Worm (Caenorhabditis elegans): ENCODE results near the gene F35C11.7.

The F35C11.7 gene

ce11 chrII:8253160-8253793, 2.8 kb upstream of the F35C11.7 start, which contains the start of gene F35C11.5 (continued):
- TF ChIP-seq unc-130 (GFP tag; optimal IDR thresholded peaks at IDR 0.05): no peak
- TF ChIP-seq efl-1 (GFP tag; optimal IDR thresholded peaks at IDR 0.05): peak; percentile 86
- TF ChIP-seq sdz-38 (tag; optimal IDR thresholded peaks at IDR 0.05): no peak
- no peak for TF ChIP-seq egrh-3 (GFP tag; IDR thresholded peaks at IDR 0.05)
- no peak for TF ChIP-seq attf-5 (GFP tag; optimal IDR thresholded peaks at IDR 0.05)
- TF ChIP-seq F33H1.4 (GFP tag; IDR thresholded peaks at IDR 0.05): peak; percentile 67
- TF ChIP-seq sea-2 (GFP tag; IDR thresholded peaks at IDR 0.05): no peak
- peak; percentile 66 for TF ChIP-seq dpl-1 (GFP tag; optimal IDR thresholded peaks at IDR 0.05)
- no peak for TF ChIP-seq ets-4 (GFP tag; optimal IDR thresholded peaks at IDR 0.05)
- TF ChIP-seq nhr-90 (tag; optimal IDR thresholded peaks at IDR 0.05): no peak
- peak; percentile 88 for TF ChIP-seq xnd-1 (tag; optimal IDR thresholded peaks at IDR 0.05)
- TF ChIP-seq F52B5.7 (tag; optimal IDR thresholded peaks at IDR 0.05): no peak
- TF ChIP-seq snpc-3.4 (tag; optimal IDR thresholded peaks at IDR 0.05): peak; percentile 29
- no peak for TF ChIP-seq F57C9.4 (tag; optimal IDR thresholded peaks at IDR 0.05)
- peak; percentile 21; the same call in 1 of the 2 replicates for TF ChIP-seq dox-1 (GFP tag; IDR thresholded peaks at IDR 0.05)
- TF ChIP-seq chd-7 (tag; optimal IDR thresholded peaks at IDR 0.05): no peak
- TF ChIP-seq zim-3 (tag; optimal IDR thresholded peaks at IDR 0.05): no peak
- TF ChIP-seq lsl-1 (GFP tag; optimal IDR thresholded peaks at IDR 0.05): peak; percentile 93
- no peak for TF ChIP-seq pbrm-1 (GFP tag; IDR thresholded peaks at IDR 0.05)

ce11 chrII:8259038-8259437, 2.9 kb downstream of the F35C11.7 start, which contains the start of gene F35C11.6:
Gene F35C11.6 (minus strand): TSS chrII:8259138.
- TF ChIP-seq nhr-90 (tag; optimal IDR thresholded peaks at IDR 0.05) (no peak), snpc-1.3 (tag; optimal IDR thresholded peaks at IDR 0.05; ENCODE audit: insufficient read depth) (no peak), T26A5.8 (tag; optimal IDR thresholded peaks at IDR 0.05) (no peak), nfyb-1 (GFP tag; IDR thresholded peaks at IDR 0.05) (no peak), mes-4 (tag; optimal IDR thresholded peaks at IDR 0.05) (no peak), F57C9.4 (tag; optimal IDR thresholded peaks at IDR 0.05) (no peak), let-526 (GFP tag; IDR thresholded peaks at IDR 0.05) (no peak), ztf-18 (tag; optimal IDR thresholded peaks at IDR 0.05) (no peak), nhr-27 (tag; optimal IDR thresholded peaks at IDR 0.05) (no peak), gei-17 (GFP tag; optimal IDR thresholded peaks at IDR 0.05) (no peak), mxl-1 (tag; optimal IDR thresholded peaks at IDR 0.05) (no peak)

- TF ChIP-seq lsl-1 (GFP tag; optimal IDR thresholded peaks at IDR 0.05): no peak
- no peak for TF ChIP-seq cebp-2 (GFP tag; IDR thresholded peaks at IDR 0.05)
- TF ChIP-seq lin-26 (GFP tag; IDR thresholded peaks at IDR 0.05): peak; percentile 28; the same call in 1 of the 2 replicates
- peak; percentile 66 for TF ChIP-seq ztf-26 (tag; optimal IDR thresholded peaks at IDR 0.05)
- 0 out of 2 replicates have a peak, but pooled peaks have one; percentile 53 for TF ChIP-seq hsf-1 (GFP tag; IDR thresholded peaks at IDR 0.05)
- peak; percentile 52 for TF ChIP-seq somi-1 (GFP tag; optimal IDR thresholded peaks at IDR 0.05)
- TF ChIP-seq C06A6.2 (GFP tag; conservative IDR thresholded peaks at IDR 0.05): 0 out of 2 replicates have a peak, but pooled peaks have one; percentile 17
Measured at ce11 chrII:8259674-8260073, 3.6 kb downstream of the F35C11.7 start.

- TF ChIP-seq Y53G8AR.9 (GFP tag; conservative IDR thresholded peaks at IDR 0.05) (no peak), bed-1 (GFP tag; IDR thresholded peaks at IDR 0.05) (no peak), nhr-80 (tag; optimal IDR thresholded peaks at IDR 0.05) (peak; percentile 47), snpc-1.1 (tag; optimal IDR thresholded peaks at IDR 0.05; ENCODE audit: insufficient read depth) (no peak), ztf-26 (tag; optimal IDR thresholded peaks at IDR 0.05) (peak; percentile 30)
Measured at ce11 chrII:8263562-8263961, 7.4 kb downstream of the F35C11.7 start.
